Worm (Caenorhabditis elegans) whole organism, L1 larva: ENCODE measurements around the gene sdz-19.
"Not testable (repeated sequence)": the region's sequence is repeated elsewhere in the genome, so short reads cannot be mapped to it uniquely, and the experiment has no call there.

Experiments
- C04F5.9 ChIP-seq: sonication (generic microtip); optimal IDR thresholded peaks from 2 replicates; lab custom pipeline; 2016; ENCODE audit warnings: missing genetic modification characterization, missing compliant biosample characterization
- aha-1 ChIP-seq: fragments of 150-350 bp; optimal IDR thresholded peaks from 2 replicates; lab custom pipeline; 2014; ENCODE audit warnings: missing biosample characterization, missing genetic modification characterization
- ama-1 ChIP-seq: fragments of 150-350 bp; optimal IDR thresholded peaks from 2 replicates; lab custom pipeline; 2014
- blmp-1 ChIP-seq: fragments of 150-350 bp; optimal IDR thresholded peaks from 2 replicates; lab custom pipeline; 2014; ENCODE audit warnings: missing biosample characterization, missing genetic modification characterization
- ceh-63 ChIP-seq: fragments of 200-800 bp; sonication (Bioruptor generic); optimal IDR thresholded peaks from 2 replicates; lab custom pipeline; 2018; ENCODE audit warnings: mild to moderate bottlenecking, missing genetic modification characterization, missing compliant biosample characterization
- ceh-8 ChIP-seq: fragments of 200-800 bp; sonication (Bioruptor generic); optimal IDR thresholded peaks from 2 replicates; lab custom pipeline; 2018; ENCODE audit warnings: mild to moderate bottlenecking, missing genetic modification characterization, moderate library complexity, missing compliant biosample characterization
- ceh-88 ChIP-seq: fragments of 200-800 bp; sonication (Bioruptor generic); IDR thresholded peaks from 2 replicates; pipeline ENCODE4 v1.3.6; 2022; ENCODE audit warnings: missing genetic modification characterization, missing compliant biosample characterization
- dpl-1 ChIP-seq, 3 experiments: fragments of 150-350 bp in 2 of 3; sonication (generic microtip) in 1 of 3; optimal IDR thresholded peaks; 2 replicates each; lab custom pipeline; 2014 to 2017; ENCODE audit warnings: missing biosample characterization in 3 of 3, missing genetic modification characterization in 3 of 3, missing genetic modification reagents in 3 of 3
- dsc-1 ChIP-seq: sonication (generic microtip); optimal IDR thresholded peaks from 2 replicates; lab custom pipeline; 2016; ENCODE audit warnings: mild to moderate bottlenecking, missing genetic modification characterization, missing compliant biosample characterization
- efl-1 ChIP-seq, 4 experiments: fragments of 150-350 bp; optimal IDR thresholded peaks in 3 of 4; peaks in 1 of 4; 1 replicate in 1 of 4; 2 replicates in 3 of 4; lab custom pipeline; 2014; ENCODE audit warnings: missing biosample characterization in 2 of 4, missing genetic modification characterization in 2 of 4, missing genetic modification reagents in 2 of 4
- efl-3 ChIP-seq: fragments of 200-800 bp; sonication (Bioruptor generic); optimal IDR thresholded peaks from 2 replicates; lab custom pipeline; 2018; ENCODE audit warnings: mild to moderate bottlenecking, missing genetic modification characterization, missing compliant biosample characterization
- egl-13 ChIP-seq: sonication (generic microtip); optimal IDR thresholded peaks from 2 replicates; lab custom pipeline; 2016; ENCODE audit warnings: missing genotype, missing genetic modification reagents, missing genetic modification characterization, missing compliant biosample characterization
- elt-3 ChIP-seq, 6 experiments: fragments of 150-350 bp in 1 of 6; sonication (generic microtip); optimal IDR thresholded peaks; 2 replicates each; lab custom pipeline; 2017 to 2018; ENCODE audit warnings: missing biosample characterization in 6 of 6, missing genetic modification characterization in 6 of 6, inconsistent platforms in 1 of 6
- fkh-10 ChIP-seq: sonication (generic microtip); optimal IDR thresholded peaks from 2 replicates; lab custom pipeline; 2017; ENCODE audit warnings: missing biosample characterization, missing genetic modification reagents, missing genetic modification characterization
- fkh-8 ChIP-seq: sonication (generic microtip); optimal IDR thresholded peaks from 2 replicates; lab custom pipeline; 2016; ENCODE audit warnings: mild to moderate bottlenecking, missing genetic modification characterization, missing compliant biosample characterization
- fos-1 ChIP-seq: fragments of 150-350 bp; optimal IDR thresholded peaks from 2 replicates; lab custom pipeline; 2014; ENCODE audit warnings: missing biosample characterization, missing genetic modification characterization
- grh-1 ChIP-seq: fragments of 200-800 bp; sonication (Bioruptor generic); IDR thresholded peaks from 2 replicates; pipeline ENCODE4 v1.3.6; 2022; ENCODE audit warnings: missing genetic modification reagents, missing genetic modification characterization, missing compliant biosample characterization
- hlh-17 ChIP-seq: fragments of 200-800 bp; sonication (Bioruptor generic); optimal IDR thresholded peaks from 2 replicates; lab custom pipeline; 2018; ENCODE audit warnings: missing genetic modification characterization, mild to moderate bottlenecking, missing compliant biosample characterization, moderate library complexity, borderline replicate concordance
- hlh-4 ChIP-seq: sonication (generic microtip); optimal IDR thresholded peaks from 2 replicates; lab custom pipeline; 2016; ENCODE audit warnings: mild to moderate bottlenecking, missing genetic modification characterization, missing compliant biosample characterization
- irx-1 ChIP-seq: sonication (generic microtip); optimal IDR thresholded peaks from 2 replicates; lab custom pipeline; 2016; ENCODE audit warnings: missing genetic modification characterization, missing compliant biosample characterization
- lin-13 ChIP-seq: fragments of 150-350 bp; optimal IDR thresholded peaks from 2 replicates; lab custom pipeline; 2014; ENCODE audit warnings: missing biosample characterization, missing genetic modification reagents, missing genetic modification characterization
- lin-14 ChIP-seq: fragments of 200-800 bp; sonication (Bioruptor generic); optimal IDR thresholded peaks from 2 replicates; lab custom pipeline; 2018; ENCODE audit warnings: mild to moderate bottlenecking, missing genetic modification characterization, moderate library complexity, missing compliant biosample characterization
- lin-39 ChIP-seq: fragments of 150-350 bp; optimal IDR thresholded peaks from 2 replicates; lab custom pipeline; 2014; ENCODE audit warnings: missing biosample characterization, missing genetic modification reagents, missing genetic modification characterization
- mab-9 ChIP-seq: fragments of 200-800 bp; sonication (Bioruptor generic); IDR thresholded peaks from 2 replicates; pipeline ENCODE4 v1.3.6; 2022; ENCODE audit warnings: missing genetic modification reagents, missing genetic modification characterization, missing compliant biosample characterization
- mep-1 ChIP-seq: fragments of 150-350 bp; optimal IDR thresholded peaks from 2 replicates; lab custom pipeline; 2014; ENCODE audit warnings: missing biosample characterization, missing genetic modification characterization
- nhr-19 ChIP-seq: fragments of 200-800 bp; sonication (Bioruptor generic); conservative IDR thresholded peaks from 2 replicates; pipeline ENCODE4 v1.3.6; 2022; ENCODE audit warnings: missing genetic modification characterization, missing compliant biosample characterization
- nhr-20 ChIP-seq: sonication (generic microtip); optimal IDR thresholded peaks from 2 replicates; lab custom pipeline; 2016; ENCODE audit warnings: mild to moderate bottlenecking, missing genetic modification characterization, missing compliant biosample characterization
- nhr-28 ChIP-seq: fragments of 150-350 bp; optimal IDR thresholded peaks from 2 replicates; lab custom pipeline; 2014; ENCODE audit warnings: missing biosample characterization, missing genetic modification characterization
- nhr-71 ChIP-seq: sonication (generic microtip); optimal IDR thresholded peaks from 2 replicates; lab custom pipeline; 2016; ENCODE audit warnings: mild to moderate bottlenecking, missing genetic modification characterization, moderate library complexity, missing compliant biosample characterization
- nhr-76 ChIP-seq: sonication (generic microtip); optimal IDR thresholded peaks from 2 replicates; lab custom pipeline; 2017; ENCODE audit warnings: missing biosample characterization, missing genetic modification characterization
- nhr-77 ChIP-seq: fragments of 150-350 bp; optimal IDR thresholded peaks from 2 replicates; lab custom pipeline; 2014; ENCODE audit warnings: missing biosample characterization, missing genetic modification characterization
- nhr-85 ChIP-seq: sonication (generic microtip); peaks from one replicate; lab custom pipeline; 2016; ENCODE audit warnings: missing genetic modification characterization, inconsistent platforms, missing compliant biosample characterization
- nhr-90 ChIP-seq: sonication (generic microtip); optimal IDR thresholded peaks from 2 replicates; lab custom pipeline; 2016; ENCODE audit warnings: mild to moderate bottlenecking, missing genetic modification characterization, missing compliant biosample characterization; ENCODE audit not compliant: poor library complexity
- pax-3 ChIP-seq: fragments of 200-800 bp; sonication (Bioruptor generic); optimal IDR thresholded peaks from 2 replicates; lab custom pipeline; 2018; ENCODE audit warnings: mild to moderate bottlenecking, missing genetic modification characterization, moderate library complexity, missing compliant biosample characterization
- pqm-1 ChIP-seq: sonication (generic microtip); optimal IDR thresholded peaks from 3 replicates; lab custom pipeline; 2017; ENCODE audit warnings: missing biosample characterization, missing genetic modification characterization
- rnt-1 ChIP-seq: sonication (generic microtip); optimal IDR thresholded peaks from 2 replicates; lab custom pipeline; 2016; ENCODE audit warnings: mild to moderate bottlenecking, missing genetic modification characterization, moderate library complexity, missing compliant biosample characterization
- skn-1 ChIP-seq: fragments of 150-350 bp; optimal IDR thresholded peaks from 2 replicates; lab custom pipeline; 2014; ENCODE audit warnings: missing biosample characterization, missing genetic modification characterization
- swsn-7 ChIP-seq: sonication (generic microtip); optimal IDR thresholded peaks from 2 replicates; lab custom pipeline; 2016; ENCODE audit warnings: missing genetic modification characterization, missing compliant biosample characterization
- tbx-2 ChIP-seq: sonication (generic microtip); optimal IDR thresholded peaks from 2 replicates; lab custom pipeline; 2016; ENCODE audit warnings: missing genetic modification characterization, missing compliant biosample characterization
- tlp-1 ChIP-seq: fragments of 150-350 bp; optimal IDR thresholded peaks from 2 replicates; lab custom pipeline; 2014; ENCODE audit warnings: missing biosample characterization, missing genetic modification characterization
- unc-30 ChIP-seq: sonication (generic microtip); optimal IDR thresholded peaks from 2 replicates; lab custom pipeline; 2017; ENCODE audit warnings: missing biosample characterization, missing genetic modification characterization
- unc-98 ChIP-seq: fragments of 200-800 bp; sonication (Bioruptor generic); IDR thresholded peaks from 2 replicates; pipeline ENCODE4 v1.3.6; 2022; ENCODE audit warnings: missing genetic modification characterization, missing compliant biosample characterization
- vab-15 ChIP-seq: sonication (generic microtip); optimal IDR thresholded peaks from 2 replicates; lab custom pipeline; 2017; ENCODE audit warnings: missing genotype, mild to moderate bottlenecking, missing genetic modification characterization, missing compliant biosample characterization
- xbp-1 ChIP-seq: sonication (generic microtip); optimal IDR thresholded peaks from 2 replicates; lab custom pipeline; 2016; ENCODE audit warnings: missing genetic modification characterization, missing compliant biosample characterization
- zag-1 ChIP-seq: fragments of 150-350 bp; optimal IDR thresholded peaks from 2 replicates; lab custom pipeline; 2014; ENCODE audit warnings: missing biosample characterization, missing genetic modification characterization
- ztf-11 ChIP-seq, 2 experiments: sonication (generic microtip); optimal IDR thresholded peaks; 2 replicates each; lab custom pipeline; 2016 to 2017; ENCODE audit warnings: missing genetic modification characterization in 2 of 2, missing biosample characterization in 1 of 2, missing compliant biosample characterization in 1 of 2
- ztf-4 ChIP-seq: fragments of 150-350 bp; optimal IDR thresholded peaks from 2 replicates; lab custom pipeline; 2014; ENCODE audit warnings: missing biosample characterization, missing genetic modification characterization

sdz-19 gene

DNA sequence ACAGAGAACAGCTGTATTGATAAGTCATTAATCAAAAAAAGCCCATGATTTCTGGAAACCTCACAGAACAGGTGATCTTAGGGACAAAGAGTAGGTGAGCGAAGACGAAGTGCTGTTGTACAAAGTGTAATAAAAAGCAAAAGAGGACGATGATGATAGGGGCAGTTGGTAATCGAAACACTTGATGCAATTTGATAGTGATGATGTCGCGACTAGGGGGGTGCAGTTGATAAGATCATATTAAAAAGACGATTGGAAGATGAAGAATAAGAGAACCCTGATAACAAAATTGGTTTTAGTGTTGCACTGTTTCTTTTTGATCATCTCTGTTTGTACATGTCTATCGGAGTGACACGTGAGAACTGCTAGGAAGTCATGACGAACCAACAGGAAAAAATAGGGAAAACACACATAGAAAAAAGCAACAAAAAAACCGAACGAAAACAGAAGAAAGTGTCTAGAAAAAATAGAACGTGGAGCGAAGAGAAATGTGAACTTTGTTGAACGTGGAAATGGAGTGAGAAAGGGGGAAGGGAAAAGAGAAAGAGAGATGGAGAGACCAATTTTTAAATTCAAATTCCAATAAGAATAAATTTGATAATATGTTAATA lies 6.3 kb upstream of the sdz-19 start (continued):
- no peak for TF ChIP-seq nhr-28 (tag; lab: Kevin White, UChicago)
- TF ChIP-seq C04F5.9: peak; percentile 27
- no peak for TF ChIP-seq irx-1 (tag; lab: Kevin White, UChicago)
- no peak for TF ChIP-seq zag-1
- no peak for TF ChIP-seq dpl-1 (GFP tag; optimal IDR thresholded peaks at IDR 0.05; lab: Kevin White, UChicago)
- peak; percentile 32 for TF ChIP-seq fos-1 (tag; lab: Kevin White, UChicago)
- TF ChIP-seq unc-30: no peak
- TF ChIP-seq pax-3: peak; percentile 5
- TF ChIP-seq tbx-2 (tag; lab: Kevin White, UChicago): peak; percentile 44
- TF ChIP-seq nhr-20 (tag; lab: Kevin White, UChicago): peak; percentile 93
- no peak for TF ChIP-seq ztf-11 (tag; optimal IDR thresholded peaks at IDR 0.05; lab: Kevin White, UChicago)
- peak; percentile 38 to 89 (median 84) for TF ChIP-seq elt-3 (tag; optimal IDR thresholded peaks at IDR 0.05; lab: Kevin White, UChicago)
- peak; percentile 23; the same call in 1 of the 2 replicates for TF ChIP-seq ceh-88
- peak; percentile 81 for TF ChIP-seq lin-14 (GFP tag; lab: Kevin White, UChicago)
- TF ChIP-seq tlp-1 (tag; lab: Kevin White, UChicago): peak; percentile 71
- peak; percentile 91 for TF ChIP-seq nhr-19 (GFP tag; lab: Robert Waterston, UW)
- TF ChIP-seq nhr-71 (tag; lab: Kevin White, UChicago): peak; percentile 94
- TF ChIP-seq swsn-7 (tag; lab: Kevin White, UChicago): peak; percentile 42
- TF ChIP-seq ztf-4 (tag; lab: Kevin White, UChicago): peak; percentile 52
- TF ChIP-seq nhr-90 (tag; lab: Kevin White, UChicago): peak; percentile 76
- peak; percentile 44 for TF ChIP-seq mep-1
- TF ChIP-seq ceh-8 (GFP tag; lab: Kevin White, UChicago): no peak
- no peak for TF ChIP-seq vab-15
- no peak for TF ChIP-seq dsc-1 (tag; lab: Kevin White, UChicago)
- TF ChIP-seq aha-1: no peak
- TF ChIP-seq unc-98 (GFP tag; lab: Robert Waterston, UW): no peak
- TF ChIP-seq egl-13 (tag; lab: Kevin White, UChicago): no peak
- no peak for TF ChIP-seq hlh-17 (GFP tag; lab: Kevin White, UChicago)
- TF ChIP-seq nhr-77 (tag; lab: Kevin White, UChicago): no peak
- no peak for TF ChIP-seq ama-1 (lab: Kevin White, UChicago)
- no peak for TF ChIP-seq fkh-8
- no peak for TF ChIP-seq efl-3 (GFP tag; lab: Kevin White, UChicago)
- no peak for TF ChIP-seq hlh-4
- TF ChIP-seq efl-1 (optimal IDR thresholded peaks at IDR 0.05; lab: Kevin White, UChicago): peak in 1 of 2 experiments; percentile 14
- TF ChIP-seq efl-1 (GFP tag; optimal IDR thresholded peaks at IDR 0.05 in 1 of 2; lab: Kevin White, UChicago): no peak
- peak; percentile 37 for TF ChIP-seq lin-39 (tag; lab: Kevin White, UChicago)
- TF ChIP-seq ceh-63 (GFP tag; lab: Kevin White, UChicago): no peak
- 0 out of 2 replicates have a peak, but pooled peaks have one; percentile 21 for TF ChIP-seq grh-1 (GFP tag; lab: Robert Waterston, UW)

DNA sequence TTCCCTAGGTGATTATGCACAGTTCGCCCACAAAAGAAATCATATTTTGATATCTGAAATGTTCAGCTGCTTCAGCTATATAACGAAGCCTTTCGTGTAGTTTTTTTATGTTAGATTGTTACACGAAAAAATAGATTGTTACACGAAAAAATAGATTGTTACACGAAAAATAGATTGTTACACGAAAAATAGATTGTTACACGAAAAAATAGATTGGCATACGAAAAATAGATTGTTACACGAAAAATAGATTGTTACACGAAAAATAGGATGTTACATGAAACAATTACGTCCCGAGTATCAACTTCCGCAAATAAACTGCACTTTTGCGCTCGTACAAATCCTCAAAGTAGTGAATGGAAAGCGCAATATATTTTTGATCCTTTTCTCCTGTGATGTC lies 556 bp downstream of the sdz-19 start:
- TF ChIP-seq efl-1 (optimal IDR thresholded peaks at IDR 0.05; lab: Kevin White, UChicago): not testable (repeated sequence)
- peak in 1 of 2 experiments; percentile 66 for TF ChIP-seq efl-1 (GFP tag; optimal IDR thresholded peaks at IDR 0.05 in 1 of 2; lab: Kevin White, UChicago)

DNA sequence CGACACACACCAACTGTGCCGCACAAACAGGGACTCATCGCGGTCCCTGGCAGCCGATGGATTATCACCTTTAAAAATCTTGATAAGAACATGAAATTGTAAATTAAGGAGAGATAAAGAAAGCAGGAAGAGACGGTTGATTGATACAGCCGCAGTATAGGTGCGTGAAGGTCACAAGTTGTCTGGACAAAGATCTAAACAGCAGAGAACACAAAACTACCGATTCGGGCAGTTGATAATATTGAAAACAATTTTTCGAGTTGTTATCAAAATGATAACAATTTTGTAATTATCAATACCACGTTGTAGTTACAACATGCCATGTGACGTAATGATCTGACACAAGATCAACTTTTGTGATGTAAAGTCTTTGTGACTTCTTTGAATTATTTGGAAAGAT lies 2.4 kb downstream of the sdz-19 start:
- TF ChIP-seq nhr-90 (tag; lab: Kevin White, UChicago) (peak; percentile 93), ama-1 (lab: Kevin White, UChicago) (no peak), efl-1 (optimal IDR thresholded peaks at IDR 0.05; lab: Kevin White, UChicago) (no peak), efl-1 (GFP tag; optimal IDR thresholded peaks at IDR 0.05 in 1 of 2; lab: Kevin White, UChicago) (peak in 1 of 2 experiments; percentile 80), tbx-2 (tag; lab: Kevin White, UChicago) (peak; percentile 84), xbp-1 (tag; lab: Kevin White, UChicago) (peak; percentile 29), rnt-1 (tag; lab: Kevin White, UChicago) (peak; percentile 28), blmp-1 (peak; percentile 85), nhr-28 (tag; lab: Kevin White, UChicago) (no peak), mab-9 (no peak), hlh-17 (GFP tag; lab: Kevin White, UChicago) (no peak), nhr-76 (tag; lab: Kevin White, UChicago) (no peak), fkh-10 (GFP tag; lab: Kevin White, UChicago) (no peak), pqm-1 (tag; lab: Kevin White, UChicago) (no peak), nhr-85 (peak; percentile 99), skn-1 (tag; lab: Kevin White, UChicago) (no peak), lin-39 (tag; lab: Kevin White, UChicago) (no peak), ceh-88 (peak; percentile 55), nhr-19 (GFP tag; lab: Robert Waterston, UW) (peak; percentile 96), dpl-1 (GFP tag; optimal IDR thresholded peaks at IDR 0.05; lab: Kevin White, UChicago) (peak in 2 of 3 experiments; percentile 14 to 39), lin-13 (GFP tag; lab: Kevin White, UChicago) (peak; percentile 7), nhr-20 (tag; lab: Kevin White, UChicago) (peak; percentile 99)
